Worm (Caenorhabditis elegans) whole organism, late embryonic: ENCODE data around the gene ain-1.

ENCODE experiments used
- C38D4.7 ChIP-seq: fragments of 200-800 bp; sonication (Bioruptor generic); optimal IDR thresholded peaks from 2 replicates; lab custom pipeline; 2018; ENCODE audit warnings: mild to moderate bottlenecking, missing genetic modification characterization, moderate library complexity, missing compliant biosample characterization
- K02D7.2 ChIP-seq: sonication (generic microtip); optimal IDR thresholded peaks from 2 replicates; lab custom pipeline; 2017; ENCODE audit warnings: mild to moderate bottlenecking, missing genetic modification characterization, missing compliant biosample characterization
- K09A11.1 ChIP-seq: sonication (generic microtip); optimal IDR thresholded peaks from 2 replicates; lab custom pipeline; 2017; ENCODE audit warnings: antibody characterized with exemption, mild to moderate bottlenecking, missing genetic modification characterization, missing compliant biosample characterization; ENCODE audit not compliant: insufficient read depth
- T23F11.4 ChIP-seq: fragments of 200-800 bp; sonication (Bioruptor generic); optimal IDR thresholded peaks from 2 replicates; lab custom pipeline; 2018; ENCODE audit warnings: mild to moderate bottlenecking, missing genetic modification characterization, missing compliant biosample characterization
- ama-1 ChIP-seq: fragments of 150-350 bp; optimal IDR thresholded peaks from 2 replicates; lab custom pipeline; 2014
- ceh-18 ChIP-seq: sonication (generic microtip); optimal IDR thresholded peaks from 2 replicates; lab custom pipeline; 2016; ENCODE audit warnings: missing genetic modification characterization, missing compliant biosample characterization
- ceh-19 ChIP-seq: fragments of 200-800 bp; sonication (Bioruptor generic); optimal IDR thresholded peaks from 2 replicates; lab custom pipeline; 2018; ENCODE audit warnings: mild to moderate bottlenecking, missing genetic modification characterization, missing compliant biosample characterization
- ceh-2 ChIP-seq: sonication (generic microtip); optimal IDR thresholded peaks from 2 replicates; lab custom pipeline; 2016; ENCODE audit warnings: missing genotype, missing genetic modification characterization, missing compliant biosample characterization
- ceh-34 ChIP-seq: sonication (generic microtip); optimal IDR thresholded peaks from 2 replicates; lab custom pipeline; 2016; ENCODE audit warnings: mild to moderate bottlenecking, missing genetic modification characterization, missing compliant biosample characterization
- ceh-48 ChIP-seq: sonication (generic microtip); optimal IDR thresholded peaks from 2 replicates; lab custom pipeline; 2016; ENCODE audit warnings: missing genetic modification characterization, inconsistent platforms, missing compliant biosample characterization
- ceh-6 ChIP-seq: fragments of 200-800 bp; sonication (Bioruptor generic); optimal IDR thresholded peaks from 2 replicates; lab custom pipeline; 2018; ENCODE audit warnings: mild to moderate bottlenecking, missing genetic modification characterization, missing compliant biosample characterization
- che-1 ChIP-seq: sonication (generic microtip); optimal IDR thresholded peaks from 2 replicates; lab custom pipeline; 2016; ENCODE audit warnings: mild to moderate bottlenecking, missing genetic modification characterization, missing compliant biosample characterization
- elt-2 ChIP-seq: sonication (generic microtip); optimal IDR thresholded peaks from 2 replicates; lab custom pipeline; 2016; ENCODE audit warnings: missing genetic modification reagents, missing genetic modification characterization, missing compliant biosample characterization
- ets-4 ChIP-seq: sonication (generic microtip); optimal IDR thresholded peaks from 2 replicates; lab custom pipeline; 2016; ENCODE audit warnings: missing genetic modification characterization, missing compliant biosample characterization
- fax-1 ChIP-seq: sonication (generic microtip); optimal IDR thresholded peaks from 2 replicates; lab custom pipeline; 2016; ENCODE audit warnings: missing genotype, missing genetic modification characterization, missing compliant biosample characterization
- fkh-10 ChIP-seq: fragments of 150-350 bp; optimal IDR thresholded peaks from 2 replicates; lab custom pipeline; 2014; ENCODE audit warnings: missing biosample characterization, missing genetic modification reagents, missing genetic modification characterization
- fkh-6 ChIP-seq: sonication (generic microtip); optimal IDR thresholded peaks from 2 replicates; lab custom pipeline; 2016; ENCODE audit warnings: missing genetic modification characterization, missing compliant biosample characterization
- gmeb-2 ChIP-seq: sonication (generic microtip); optimal IDR thresholded peaks from 2 replicates; lab custom pipeline; 2016; ENCODE audit warnings: missing genetic modification characterization, inconsistent platforms, missing compliant biosample characterization
- lim-6 ChIP-seq: sonication (generic microtip); optimal IDR thresholded peaks from 2 replicates; lab custom pipeline; 2016; ENCODE audit warnings: missing genetic modification characterization, missing compliant biosample characterization
- mec-3 ChIP-seq: sonication (generic microtip); optimal IDR thresholded peaks from 2 replicates; lab custom pipeline; 2016; ENCODE audit warnings: borderline replicate concordance, missing genetic modification characterization, missing compliant biosample characterization
- nfya-1 ChIP-seq: sonication (generic microtip); optimal IDR thresholded peaks from 2 replicates; lab custom pipeline; 2017; ENCODE audit warnings: missing genetic modification characterization, mild to moderate bottlenecking, missing compliant biosample characterization, antibody characterized with exemption, moderate library complexity
- nhr-11 ChIP-seq: fragments of 150-350 bp; optimal IDR thresholded peaks from 2 replicates; lab custom pipeline; 2014; ENCODE audit warnings: missing biosample characterization, missing genetic modification characterization
- odd-2 ChIP-seq: sonication (generic microtip); optimal IDR thresholded peaks from 2 replicates; lab custom pipeline; 2017; ENCODE audit warnings: antibody characterized with exemption, mild to moderate bottlenecking, missing genetic modification characterization, missing compliant biosample characterization
- pat-9 ChIP-seq: fragments of 200-800 bp; sonication (Bioruptor generic); optimal IDR thresholded peaks from 2 replicates; lab custom pipeline; 2018; ENCODE audit warnings: mild to moderate bottlenecking, missing genetic modification characterization, moderate library complexity, missing compliant biosample characterization
- pax-1 ChIP-seq: fragments of 150-350 bp; optimal IDR thresholded peaks from 2 replicates; lab custom pipeline; 2014; ENCODE audit warnings: missing biosample characterization, missing genetic modification characterization
- pha-4 ChIP-seq: fragments of 150-350 bp; optimal IDR thresholded peaks from 2 replicates; lab custom pipeline; 2018; ENCODE audit warnings: missing biosample characterization, missing genetic modification reagents, missing genetic modification characterization
- pros-1 ChIP-seq: fragments of 150-350 bp; optimal IDR thresholded peaks from 2 replicates; lab custom pipeline; 2014; ENCODE audit warnings: missing biosample characterization, missing genetic modification reagents, missing genetic modification characterization
- rnt-1 ChIP-seq: sonication (generic microtip); optimal IDR thresholded peaks from 2 replicates; lab custom pipeline; 2016; ENCODE audit warnings: missing genetic modification characterization, missing compliant biosample characterization
- sdc-2 ChIP-seq: sonication (generic microtip); optimal IDR thresholded peaks from 2 replicates; lab custom pipeline; 2016; ENCODE audit warnings: missing genotype, missing genetic modification characterization, missing compliant biosample characterization
- tbx-2 ChIP-seq: sonication (generic microtip); optimal IDR thresholded peaks from 2 replicates; lab custom pipeline; 2016; ENCODE audit warnings: missing genetic modification characterization, missing compliant biosample characterization
- unc-3 ChIP-seq, 2 experiments: fragments of 200-800 bp in 1 of 2; sonication (Bioruptor generic) in 1 of 2; sonication (generic microtip) in 1 of 2; conservative IDR thresholded peaks in 1 of 2; optimal IDR thresholded peaks in 1 of 2; 2 replicates each; pipeline versions ENCODE4 v1.3.6 to Lab custom; 2016 to 2022; ENCODE audit warnings: missing compliant biosample characterization in 2 of 2, missing genetic modification characterization in 2 of 2, missing genetic modification reagents in 1 of 2
- unc-42 ChIP-seq: sonication (generic microtip); optimal IDR thresholded peaks from 2 replicates; lab custom pipeline; 2016; ENCODE audit warnings: missing genotype, missing genetic modification characterization, missing compliant biosample characterization

Gene ain-1

DNA sequence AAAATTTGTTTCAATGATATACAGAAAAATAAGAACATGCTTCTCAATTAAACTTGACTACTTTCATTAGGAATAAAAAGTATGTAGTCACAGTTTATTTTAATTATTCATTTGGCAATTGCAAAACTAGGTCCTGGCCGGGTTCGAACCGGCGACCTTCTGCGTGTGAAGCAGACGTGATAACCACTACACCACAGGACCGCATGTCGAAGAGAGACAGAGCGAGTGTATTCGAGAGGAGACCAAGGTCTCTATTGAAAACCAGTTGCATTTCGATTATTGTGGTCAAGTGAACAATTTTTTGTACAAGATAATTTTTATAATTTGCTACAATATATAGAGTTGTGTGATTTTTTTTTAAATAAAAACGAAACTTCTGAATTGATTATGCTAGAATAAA is 22.4 kb upstream of the ain-1 start (continued):
- TF ChIP-seq pat-9 (tag; lab: Kevin White, UChicago), result peak; percentile 58
- TF ChIP-seq odd-2, result peak; percentile 19
- TF ChIP-seq K02D7.2, result peak; percentile 22
- TF ChIP-seq elt-2 (tag; lab: Kevin White, UChicago), result peak; percentile 73
- peak; percentile 20 for TF ChIP-seq K09A11.1
- TF ChIP-seq mec-3 (tag; lab: Kevin White, UChicago), result no peak
- TF ChIP-seq rnt-1 (tag; lab: Kevin White, UChicago), result peak; percentile 32
- peak; percentile 22 for TF ChIP-seq pros-1 (tag; lab: Kevin White, UChicago)
- TF ChIP-seq fax-1 (tag; lab: Kevin White, UChicago), result peak; percentile 59
- TF ChIP-seq pha-4 (tag; lab: Kevin White, UChicago), result no peak
- TF ChIP-seq che-1 (tag; lab: Kevin White, UChicago), result peak; percentile 69
- no peak for TF ChIP-seq fkh-10 (GFP tag; lab: Kevin White, UChicago)
- peak; percentile 80 for TF ChIP-seq sdc-2 (tag; lab: Kevin White, UChicago)
- peak; percentile 68 for TF ChIP-seq ceh-6
- no peak for TF ChIP-seq ets-4 (tag; lab: Kevin White, UChicago)

DNA sequence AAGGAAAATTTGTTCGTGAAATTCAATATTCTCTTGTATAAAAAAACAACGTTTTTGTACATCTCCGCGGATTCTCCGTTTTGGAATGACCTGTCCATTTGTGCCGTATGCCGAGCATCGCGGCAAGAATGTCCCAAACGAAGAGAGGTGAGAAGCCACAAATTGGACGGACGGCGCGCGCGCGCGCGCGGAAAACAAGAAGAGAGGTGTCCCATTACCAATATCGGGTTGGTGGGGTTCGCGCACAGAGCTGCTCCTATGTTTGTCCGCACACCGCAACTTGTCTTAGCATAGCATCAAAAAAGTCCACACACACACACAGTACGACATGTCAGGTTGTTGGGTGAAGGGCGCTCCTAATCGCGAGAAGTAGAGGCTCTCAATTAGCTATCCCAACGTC is 21.7 kb upstream of the ain-1 start:
- no peak for TF ChIP-seq unc-3 (GFP tag; conservative IDR thresholded peaks at IDR 0.05; lab: Robert Waterston, UW)
- no peak for TF ChIP-seq unc-3 (tag; optimal IDR thresholded peaks at IDR 0.05; lab: Kevin White, UChicago)
- TF ChIP-seq ceh-2 (tag; lab: Kevin White, UChicago), result no peak
- TF ChIP-seq gmeb-2 (tag; lab: Kevin White, UChicago), result no peak
- TF ChIP-seq pros-1 (tag; lab: Kevin White, UChicago), result peak; percentile 18
- no peak for TF ChIP-seq ceh-18 (tag; lab: Kevin White, UChicago)
- TF ChIP-seq ama-1 (lab: Kevin White, UChicago), result no peak
- TF ChIP-seq ceh-34, result peak; percentile 94
- TF ChIP-seq ceh-48 (tag; lab: Kevin White, UChicago), result no peak
- TF ChIP-seq T23F11.4 (GFP tag; lab: Kevin White, UChicago), result no peak
- no peak for TF ChIP-seq nfya-1 (tag; lab: Kevin White, UChicago)
- peak; percentile 28 for TF ChIP-seq ceh-19 (GFP tag; lab: Kevin White, UChicago)
- TF ChIP-seq pax-1 (tag; lab: Kevin White, UChicago), result no peak
- TF ChIP-seq, all 69 proteins: peak for 3

DNA sequence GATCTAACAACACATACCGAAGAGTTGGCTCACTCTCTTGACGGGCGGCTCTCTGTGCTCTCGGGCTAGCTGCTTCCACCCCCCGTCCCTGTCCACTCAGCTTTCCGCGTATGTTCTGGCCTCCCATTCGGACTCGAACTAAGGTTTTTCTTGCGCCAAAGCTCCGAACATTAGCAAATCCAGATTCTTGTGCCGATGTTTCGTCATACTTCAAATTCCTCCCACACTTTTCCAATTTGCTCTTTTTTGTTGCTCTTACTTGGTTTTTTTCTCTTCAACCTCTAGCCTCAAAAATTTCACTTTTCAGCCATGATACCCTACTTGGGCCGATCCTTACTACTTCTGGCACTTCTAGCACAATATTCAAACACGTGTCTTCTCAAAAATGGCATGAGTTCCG is 18.3 kb upstream of the ain-1 start, which contains the start of gene cdh-9:
TSS of gene cdh-9 (plus strand) at position 301 of the 400 bp plus-strand sequence.
- no peak for TF ChIP-seq nfya-1 (tag; lab: Kevin White, UChicago)
- peak; percentile 2 for TF ChIP-seq tbx-2 (tag; lab: Kevin White, UChicago)

DNA sequence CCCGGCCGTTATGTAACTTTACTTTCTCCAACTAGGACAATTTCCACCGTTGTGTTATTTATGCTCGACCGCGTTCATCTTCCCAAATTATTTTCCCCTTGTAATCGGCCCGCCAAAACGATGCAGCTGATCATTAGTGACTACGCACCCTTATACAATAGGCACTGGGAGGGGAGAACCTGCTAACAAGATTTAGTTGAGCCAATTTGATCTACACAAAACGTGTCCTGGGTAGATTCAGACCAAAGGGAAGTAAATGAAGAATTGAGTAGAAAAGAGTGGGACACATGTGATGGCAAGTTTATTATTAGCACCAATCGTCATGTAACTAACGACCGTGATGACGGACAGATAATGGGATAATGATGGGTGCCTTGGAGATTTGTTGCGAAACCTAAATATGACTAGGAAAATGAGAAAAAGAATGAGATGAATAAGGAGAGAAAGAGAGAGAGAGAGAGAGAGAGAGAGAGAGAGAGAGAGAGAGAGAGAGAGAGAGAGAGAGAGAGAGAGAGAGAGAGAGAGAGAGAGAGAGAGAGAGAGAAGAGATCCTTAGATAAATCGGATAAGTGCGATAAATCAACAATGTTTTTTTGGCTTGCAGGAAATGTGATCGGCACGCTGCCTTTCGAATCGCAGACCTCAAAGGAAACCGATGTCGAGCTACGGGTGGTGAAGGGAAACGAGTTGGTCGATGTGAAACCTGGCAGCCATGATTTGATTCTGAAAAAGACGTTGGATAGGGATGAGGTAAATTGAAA is 17.5 kb upstream of the ain-1 start:
- TF ChIP-seq nhr-11 (no peak), fkh-6 (no peak), lim-6 (tag; lab: Kevin White, UChicago) (no peak), C38D4.7 (GFP tag; lab: Kevin White, UChicago) (peak; percentile 10), unc-42 (peak; percentile 88), nfya-1 (tag; lab: Kevin White, UChicago) (peak; percentile 5), rnt-1 (tag; lab: Kevin White, UChicago) (no peak)

DNA sequence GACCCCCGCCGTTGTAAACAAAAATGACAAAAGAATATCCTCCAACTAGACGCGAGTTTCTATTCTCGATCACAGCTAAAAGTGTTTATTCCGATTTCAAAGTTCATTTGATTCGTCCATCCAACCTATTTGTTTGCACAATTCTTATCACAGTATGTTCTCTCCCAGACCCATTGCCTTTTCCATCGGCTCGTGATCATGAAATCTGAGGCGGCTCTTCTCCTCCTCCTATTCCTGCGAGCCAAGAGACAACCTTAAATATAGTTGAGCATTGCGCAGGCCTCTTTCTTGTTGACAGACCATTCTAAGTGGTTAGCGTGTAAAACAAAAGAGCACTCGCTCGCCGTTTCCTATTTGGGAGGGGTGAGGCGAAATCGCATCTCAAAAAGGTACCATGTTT is 16.3 kb upstream of the ain-1 start:
- TF ChIP-seq ceh-34, result peak; percentile 6
- TF ChIP-seq pha-4 (tag; lab: Kevin White, UChicago), result no peak
